Worm (Caenorhabditis elegans) whole organism, dauer: ENCODE results near the gene zip-3.

ENCODE experiments used
- unc-62 ChIP-seq: sonication (generic microtip); optimal IDR thresholded peaks from 2 replicates; lab custom pipeline; 2017; ENCODE audit warnings: missing biosample characterization, missing genetic modification reagents, missing genetic modification characterization

The zip-3 gene

ce11 chrII:13939531-13939930 is 17.7 kb downstream of the zip-3 start, which contains the start of gene W07G1.1:
Gene W07G1.1, minus strand, starts transcription at chrII:13939631.
- TF ChIP-seq unc-62 (GFP tag; lab: Kevin White, UChicago) = no peak

DNA sequence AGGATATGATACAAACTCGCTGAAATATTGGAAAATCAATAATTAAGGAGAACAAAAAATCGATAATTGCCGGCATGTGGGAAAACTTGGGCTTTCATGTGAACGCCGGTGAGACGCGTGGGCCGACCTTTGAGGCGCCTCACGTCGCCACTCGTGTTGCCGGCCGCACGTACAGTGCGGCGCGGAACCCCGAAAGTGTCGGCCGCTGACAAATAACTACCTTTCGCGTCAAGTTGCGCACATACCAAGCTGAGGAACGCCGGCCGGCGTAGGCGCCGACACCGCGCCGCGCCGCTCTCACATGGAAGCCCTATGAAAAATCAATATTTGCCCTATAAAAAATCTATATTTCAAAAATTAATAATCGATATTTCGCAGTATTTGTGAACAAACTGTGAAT is 19.0 kb downstream of the zip-3 start:
- TF ChIP-seq unc-62 (GFP tag; lab: Kevin White, UChicago) = no peak

- TF ChIP-seq unc-62 (GFP tag; lab: Kevin White, UChicago) = no peak
These were observed 21.4 kb downstream of the zip-3 start for ce11 chrII:13935907-13936306.

DNA sequence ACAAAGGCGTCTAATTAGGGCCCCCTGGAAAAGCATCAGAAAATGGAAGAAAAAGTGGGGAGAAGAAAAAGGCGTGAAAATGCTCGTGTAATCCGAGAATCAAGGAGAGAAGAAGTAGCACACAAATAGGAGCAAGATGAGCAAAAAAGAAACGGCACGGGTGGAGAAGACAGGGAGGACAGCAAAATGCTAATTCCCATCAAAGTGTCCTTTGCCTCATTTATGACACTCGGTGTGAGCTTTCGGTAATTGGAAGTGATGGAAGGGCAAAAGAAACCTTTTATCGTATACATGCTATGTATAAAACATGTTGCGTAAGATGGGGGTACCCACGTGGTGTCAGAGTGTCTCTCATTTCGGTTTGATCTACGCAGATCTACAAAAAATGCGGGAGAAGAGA is 23.7 kb downstream of the zip-3 start:
- TF ChIP-seq unc-62 (GFP tag; lab: Kevin White, UChicago) = no peak

ce11 chrII:13931944-13932343 is 25.3 kb downstream of the zip-3 start, which contains the start of gene hot-3:
Gene hot-3, minus strand, starts transcription at chrII:13932044.
- no peak for TF ChIP-seq unc-62 (GFP tag; lab: Kevin White, UChicago)

- no peak for TF ChIP-seq unc-62 (GFP tag; lab: Kevin White, UChicago)
These were observed 32.3 kb downstream of the zip-3 start, which contains the start of gene mltn-5 for ce11 chrII:13924909-13925308. Gene mltn-5, plus strand, starts transcription at chrII:13925209.

- TF ChIP-seq unc-62 (GFP tag; lab: Kevin White, UChicago) = no peak
These were observed 38.2 kb downstream of the zip-3 start for ce11 chrII:13919100-13919499.

DNA sequence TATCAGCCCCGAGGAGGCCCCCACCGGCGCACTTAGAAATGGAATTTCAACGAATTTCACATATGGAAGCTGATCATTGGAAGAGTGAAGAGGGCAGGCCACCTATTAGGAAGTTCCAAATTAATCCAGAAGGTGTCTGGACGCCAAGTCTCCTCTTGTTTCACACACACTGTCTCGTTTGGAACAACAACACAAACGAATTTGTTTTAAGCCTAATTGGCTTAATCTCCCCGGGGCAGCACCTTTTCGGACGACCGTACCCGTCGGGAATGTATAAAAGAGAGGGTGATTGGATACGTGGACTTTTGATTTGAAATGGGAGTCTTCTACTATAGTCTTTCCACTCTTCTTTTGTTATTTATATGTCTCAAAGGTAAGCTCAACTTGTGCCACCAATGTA is 41.2 kb downstream of the zip-3 start, which contains the start of gene mltn-3:
Gene mltn-3, plus strand, starts transcription at position 301 of the 400 bp plus-strand sequence.
- TF ChIP-seq unc-62 (GFP tag; lab: Kevin White, UChicago) = no peak

DNA sequence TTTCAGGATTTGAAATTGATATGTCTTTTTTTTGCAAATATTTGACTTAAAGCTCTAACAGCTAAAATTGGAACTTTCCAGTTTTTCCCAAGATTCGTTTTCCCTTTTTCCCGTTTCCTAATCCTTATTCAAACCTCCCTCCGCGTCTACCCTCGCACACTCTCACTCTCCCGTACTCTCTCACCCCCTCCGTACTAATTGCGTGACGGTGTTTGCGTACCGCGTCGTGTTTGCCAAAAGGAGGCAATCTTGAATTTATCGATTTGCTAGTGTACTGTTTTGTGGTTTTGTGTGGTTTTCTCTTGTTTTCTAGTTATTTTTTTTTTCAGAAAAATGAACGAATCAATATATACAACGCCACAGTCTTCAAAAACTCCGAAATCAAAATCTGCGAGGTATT is 48.7 kb downstream of the zip-3 start, which contains the start of gene citk-1:
Gene citk-1, plus strand, starts transcription at position 323 of the 400 bp plus-strand sequence.
- TF ChIP-seq unc-62 (GFP tag; lab: Kevin White, UChicago) = no peak

DNA sequence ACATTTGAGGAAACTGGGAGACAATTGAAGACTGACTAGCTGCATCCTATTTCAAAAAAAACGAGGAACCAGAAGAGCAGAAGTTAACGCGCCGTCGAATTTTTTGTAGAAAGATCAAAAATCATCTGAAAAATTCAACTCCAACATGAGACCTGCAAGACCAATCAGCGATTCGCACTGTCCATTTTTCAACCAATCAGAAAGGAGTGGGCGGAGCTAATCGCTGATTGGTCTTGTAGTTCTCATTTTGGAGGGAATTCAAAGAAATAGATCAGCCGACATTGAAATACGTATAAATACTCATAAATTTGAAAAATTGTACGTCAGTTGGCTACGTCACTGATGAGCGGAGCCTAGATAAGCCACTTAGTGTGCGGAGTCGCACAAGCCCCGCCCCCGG is 49.6 kb downstream of the zip-3 start:
- no peak for TF ChIP-seq unc-62 (GFP tag; lab: Kevin White, UChicago)

DNA sequence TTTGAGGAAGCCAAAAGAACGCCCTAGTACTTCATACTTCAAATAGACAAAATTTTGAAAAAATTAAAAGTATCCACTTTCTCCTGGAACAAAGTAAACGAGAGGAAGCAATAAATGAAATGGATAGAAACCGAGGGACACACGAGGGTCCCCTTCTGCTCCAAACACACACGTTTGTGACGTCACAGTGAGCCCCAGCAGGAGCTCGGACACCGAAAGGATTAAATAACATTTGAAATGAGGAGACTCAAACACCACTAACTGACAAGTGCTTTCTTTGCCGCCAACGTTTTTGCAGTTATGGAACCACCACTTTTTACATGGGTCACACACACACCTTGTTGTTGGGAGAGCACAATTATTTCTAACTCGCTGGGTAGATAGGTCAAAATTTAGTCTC is 53.8 kb downstream of the zip-3 start:
- no peak for TF ChIP-seq unc-62 (GFP tag; lab: Kevin White, UChicago)

ce11 chrII:13902014-13902413 is 55.2 kb downstream of the zip-3 start, which contains the start of gene W02B8.1:
Gene W02B8.1, minus strand, starts transcription at chrII:13902114.
- no peak for TF ChIP-seq unc-62 (GFP tag; lab: Kevin White, UChicago)
